Worm (Caenorhabditis elegans) whole organism, L3 larva: ENCODE measurements around the gene str-74.

Experiments
- aly-2 ChIP-seq: fragments of 150-350 bp; optimal IDR thresholded peaks from 2 replicates; lab custom pipeline; 2014; ENCODE audit warnings: missing biosample characterization, missing genetic modification characterization
- ama-1 ChIP-seq: fragments of 150-350 bp; optimal IDR thresholded peaks from 2 replicates; lab custom pipeline; 2018
- ceh-16 ChIP-seq: sonication (generic microtip); optimal IDR thresholded peaks from 2 replicates; lab custom pipeline; 2017; ENCODE audit warnings: missing biosample characterization, missing genetic modification characterization
- ceh-28 ChIP-seq: fragments of 150-350 bp; optimal IDR thresholded peaks from 2 replicates; lab custom pipeline; 2014; ENCODE audit warnings: missing biosample characterization, missing genetic modification reagents, missing genetic modification characterization
- ceh-82 ChIP-seq: fragments of 150-350 bp; optimal IDR thresholded peaks from 2 replicates; lab custom pipeline; 2014; ENCODE audit warnings: missing biosample characterization, missing genetic modification characterization
- ceh-9 ChIP-seq: sonication (generic microtip); optimal IDR thresholded peaks from 2 replicates; lab custom pipeline; 2018; ENCODE audit warnings: missing biosample characterization, missing genetic modification characterization
- egl-27 ChIP-seq: sonication (generic microtip); optimal IDR thresholded peaks from 4 replicates; lab custom pipeline; 2017; ENCODE audit warnings: missing biosample characterization, missing genetic modification reagents, missing genetic modification characterization
- elt-1 ChIP-seq: fragments of 150-350 bp; optimal IDR thresholded peaks from 2 replicates; lab custom pipeline; 2014; ENCODE audit warnings: missing biosample characterization, missing genetic modification characterization
- elt-3 ChIP-seq, 3 experiments: fragments of 150-350 bp in 1 of 3; sonication (generic microtip) in 2 of 3; optimal IDR thresholded peaks; 2 replicates in 2 of 3; 4 replicates in 1 of 3; lab custom pipeline; 2014 to 2017; ENCODE audit warnings: missing biosample characterization in 3 of 3, missing genetic modification characterization in 3 of 3
- fkh-10 ChIP-seq: sonication (generic microtip); optimal IDR thresholded peaks from 2 replicates; lab custom pipeline; 2017; ENCODE audit warnings: missing biosample characterization, missing genetic modification reagents, missing genetic modification characterization
- fkh-2 ChIP-seq: fragments of 150-350 bp; optimal IDR thresholded peaks from 2 replicates; lab custom pipeline; 2014; ENCODE audit warnings: missing biosample characterization, missing genetic modification reagents, missing genetic modification characterization
- fos-1 ChIP-seq: fragments of 150-350 bp; optimal IDR thresholded peaks from 2 replicates; lab custom pipeline; 2014; ENCODE audit warnings: missing biosample characterization, missing genetic modification characterization
- hmg-11 ChIP-seq: sonication (generic microtip); optimal IDR thresholded peaks from 2 replicates; lab custom pipeline; 2016; ENCODE audit warnings: missing genetic modification characterization, missing compliant biosample characterization
- jun-1 ChIP-seq: fragments of 150-350 bp; optimal IDR thresholded peaks from 2 replicates; lab custom pipeline; 2014; ENCODE audit warnings: missing biosample characterization, missing genetic modification reagents, missing genetic modification characterization
- lin-15B ChIP-seq: fragments of 150-350 bp; optimal IDR thresholded peaks from 2 replicates; lab custom pipeline; 2014; ENCODE audit warnings: missing biosample characterization, missing genetic modification characterization
- mdl-1 ChIP-seq: fragments of 150-350 bp; optimal IDR thresholded peaks from 2 replicates; lab custom pipeline; 2014; ENCODE audit warnings: missing biosample characterization, missing genetic modification characterization
- mml-1 ChIP-seq: fragments of 150-350 bp; sonication (generic microtip); optimal IDR thresholded peaks from 3 replicates; lab custom pipeline; 2014; ENCODE audit warnings: missing biosample characterization, missing genetic modification characterization
- nhr-11 ChIP-seq: fragments of 150-350 bp; optimal IDR thresholded peaks from 2 replicates; lab custom pipeline; 2014; ENCODE audit warnings: missing biosample characterization, missing genetic modification characterization
- nhr-23 ChIP-seq: fragments of 150-350 bp; optimal IDR thresholded peaks from 2 replicates; lab custom pipeline; 2014; ENCODE audit warnings: missing biosample characterization, missing genetic modification reagents, missing genetic modification characterization
- nhr-237 ChIP-seq: fragments of 150-350 bp; optimal IDR thresholded peaks from 2 replicates; lab custom pipeline; 2014; ENCODE audit warnings: missing biosample characterization, missing genetic modification characterization
- nhr-25 ChIP-seq: sonication (generic microtip); optimal IDR thresholded peaks from 2 replicates; lab custom pipeline; 2017; ENCODE audit warnings: missing biosample characterization, missing genetic modification characterization
- nhr-28 ChIP-seq: fragments of 150-350 bp; optimal IDR thresholded peaks from 2 replicates; lab custom pipeline; 2014; ENCODE audit warnings: missing biosample characterization, missing genetic modification characterization
- nhr-43 ChIP-seq: sonication (generic microtip); optimal IDR thresholded peaks from 2 replicates; lab custom pipeline; 2016; ENCODE audit warnings: mild to moderate bottlenecking, missing genetic modification characterization, missing compliant biosample characterization; ENCODE audit not compliant: poor library complexity, severe bottlenecking
- nhr-67 ChIP-seq: fragments of 150-350 bp; optimal IDR thresholded peaks from 2 replicates; lab custom pipeline; 2014; ENCODE audit warnings: missing biosample characterization, missing genetic modification characterization
- nhr-76 ChIP-seq: fragments of 150-350 bp; sonication (generic microtip); optimal IDR thresholded peaks from 5 replicates; lab custom pipeline; 2014; ENCODE audit warnings: missing biosample characterization, missing genetic modification characterization
- pha-4 ChIP-seq: fragments of 150-350 bp; optimal IDR thresholded peaks from 2 replicates; lab custom pipeline; 2014; ENCODE audit warnings: missing biosample characterization, missing genetic modification reagents, missing genetic modification characterization
- pqm-1 ChIP-seq: fragments of 150-350 bp; optimal IDR thresholded peaks from 2 replicates; lab custom pipeline; 2017; ENCODE audit warnings: missing biosample characterization, missing genetic modification characterization, inconsistent platforms
- sea-2 ChIP-seq: fragments of 150-350 bp; sonication (generic microtip); optimal IDR thresholded peaks from 4 replicates; lab custom pipeline; 2014; ENCODE audit warnings: missing biosample characterization, missing genetic modification reagents, missing genetic modification characterization
- snpc-4 ChIP-seq: fragments of 150-350 bp; optimal IDR thresholded peaks from 2 replicates; lab custom pipeline; 2014; ENCODE audit warnings: missing biosample characterization, missing genetic modification characterization
- tbx-2 ChIP-seq: sonication (generic microtip); optimal IDR thresholded peaks from 2 replicates; lab custom pipeline; 2016; ENCODE audit warnings: mild to moderate bottlenecking, missing genetic modification characterization, missing compliant biosample characterization
- unc-39 ChIP-seq: sonication (generic microtip); optimal IDR thresholded peaks from 4 replicates; lab custom pipeline; 2017; ENCODE audit warnings: missing biosample characterization, missing genetic modification characterization
- zag-1 ChIP-seq: fragments of 150-350 bp; optimal IDR thresholded peaks from 2 replicates; lab custom pipeline; 2014; ENCODE audit warnings: missing biosample characterization, missing genetic modification characterization
- ztf-11 ChIP-seq: fragments of 150-350 bp; optimal IDR thresholded peaks from 2 replicates; lab custom pipeline; 2014; ENCODE audit warnings: missing biosample characterization, missing genetic modification characterization
- ztf-4 ChIP-seq: fragments of 150-350 bp; optimal IDR thresholded peaks from 2 replicates; lab custom pipeline; 2014; ENCODE audit warnings: missing biosample characterization, missing genetic modification characterization

str-74 gene

DNA sequence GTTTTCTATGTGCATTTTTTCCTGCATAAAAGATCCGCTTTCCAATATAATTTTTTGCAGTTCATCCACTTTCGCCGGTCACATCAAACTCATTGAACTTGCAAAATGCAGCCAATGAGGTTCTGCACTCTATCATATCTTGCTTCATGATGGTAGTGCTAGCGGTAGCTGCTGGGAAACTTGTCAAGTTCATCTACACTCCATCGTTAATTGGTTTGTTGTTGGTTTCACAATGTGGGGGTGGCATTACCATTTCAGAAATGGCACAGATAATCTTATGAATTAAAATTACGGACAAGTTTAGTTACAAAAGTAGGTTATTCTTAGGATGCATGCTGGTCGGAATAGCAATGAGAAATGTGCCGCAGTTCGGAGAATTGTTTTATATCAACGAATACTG, 33.6 kb upstream of the str-74 start:
- TF ChIP-seq tbx-2 (tag; lab: Kevin White, UChicago) (no peak), hmg-11 (tag; lab: Kevin White, UChicago) (no peak), ama-1 (no peak), fos-1 (tag; lab: Kevin White, UChicago) (no peak), ceh-16 (tag; lab: Kevin White, UChicago) (no peak), fkh-10 (GFP tag; lab: Kevin White, UChicago) (no peak), zag-1 (tag; lab: Kevin White, UChicago) (no peak), nhr-43 (tag; lab: Kevin White, UChicago) (no peak), nhr-76 (tag; lab: Kevin White, UChicago) (no peak), aly-2 (no peak), mml-1 (tag; lab: Kevin White, UChicago) (no peak), ceh-82 (tag; lab: Kevin White, UChicago) (no peak), snpc-4 (tag; lab: Kevin White, UChicago) (no peak), fkh-2 (tag; lab: Kevin White, UChicago) (no peak), mdl-1 (tag; lab: Kevin White, UChicago) (no peak), ceh-9 (tag; lab: Kevin White, UChicago) (no peak)

ce11 chrX:10273392-10273791, 32.6 kb upstream of the str-74 start, which contains the start of gene F41E7.2:
Gene F41E7.2 (plus strand): TSS chrX:10273692.
- TF ChIP-seq pqm-1 (tag; lab: Kevin White, UChicago), result no peak
- no peak for TF ChIP-seq ceh-16 (tag; lab: Kevin White, UChicago)

- TF ChIP-seq nhr-67 (tag; lab: Kevin White, UChicago), result no peak
- TF ChIP-seq nhr-11, result no peak
- TF ChIP-seq nhr-237 (tag; lab: Kevin White, UChicago), result no peak
- no peak for TF ChIP-seq ama-1
- TF ChIP-seq, all 47 proteins: peak for 0
Observed at ce11 chrX:10262299-10262698, 21.5 kb upstream of the str-74 start.

ce11 chrX:10260035-10260434, 19.2 kb upstream of the str-74 start, which contains the start of gene C32A9.1:
Gene C32A9.1 (minus strand): TSS chrX:10260135.
- no peak for TF ChIP-seq unc-39 (tag; lab: Kevin White, UChicago)
- TF ChIP-seq snpc-4 (tag; lab: Kevin White, UChicago), result no peak
- no peak for TF ChIP-seq mdl-1 (tag; lab: Kevin White, UChicago)
- no peak for TF ChIP-seq ama-1
- no peak for TF ChIP-seq ztf-11 (tag; lab: Kevin White, UChicago)
- TF ChIP-seq nhr-28 (tag; lab: Kevin White, UChicago), result no peak
- no peak for TF ChIP-seq hmg-11 (tag; lab: Kevin White, UChicago)
- TF ChIP-seq ceh-28 (tag; lab: Kevin White, UChicago), result no peak
- TF ChIP-seq nhr-25, result no peak
- TF ChIP-seq egl-27 (tag; lab: Kevin White, UChicago), result no peak
- TF ChIP-seq ztf-4 (tag; lab: Kevin White, UChicago), result no peak
- no peak for TF ChIP-seq ceh-82 (tag; lab: Kevin White, UChicago)
- no peak for TF ChIP-seq nhr-237 (tag; lab: Kevin White, UChicago)
- TF ChIP-seq jun-1, result no peak
- no peak for TF ChIP-seq sea-2
- TF ChIP-seq pqm-1 (tag; lab: Kevin White, UChicago), result no peak
- no peak for TF ChIP-seq lin-15B (tag; lab: Kevin White, UChicago)
- no peak for TF ChIP-seq ceh-9 (tag; lab: Kevin White, UChicago)

DNA sequence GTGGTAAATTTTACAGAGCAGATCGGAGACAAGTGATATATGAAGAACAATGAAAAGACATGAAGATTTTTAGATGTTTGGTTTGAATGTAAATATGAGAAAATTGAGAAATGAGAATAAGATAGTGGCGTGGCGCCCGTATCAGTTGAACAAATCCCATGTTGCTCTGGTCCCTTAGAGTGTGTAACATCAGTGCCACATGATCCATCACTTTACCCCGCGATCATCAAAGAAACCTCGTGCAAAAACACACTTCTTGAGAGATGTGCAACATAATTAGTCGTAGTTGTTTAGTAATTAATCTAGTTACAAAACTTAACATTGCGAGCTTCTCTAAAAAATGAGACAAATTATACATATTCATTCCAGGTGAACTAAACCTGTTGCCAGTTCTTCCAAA, 13.2 kb upstream of the str-74 start:
- TF ChIP-seq pha-4 (tag; lab: Kevin White, UChicago), result no peak

DNA sequence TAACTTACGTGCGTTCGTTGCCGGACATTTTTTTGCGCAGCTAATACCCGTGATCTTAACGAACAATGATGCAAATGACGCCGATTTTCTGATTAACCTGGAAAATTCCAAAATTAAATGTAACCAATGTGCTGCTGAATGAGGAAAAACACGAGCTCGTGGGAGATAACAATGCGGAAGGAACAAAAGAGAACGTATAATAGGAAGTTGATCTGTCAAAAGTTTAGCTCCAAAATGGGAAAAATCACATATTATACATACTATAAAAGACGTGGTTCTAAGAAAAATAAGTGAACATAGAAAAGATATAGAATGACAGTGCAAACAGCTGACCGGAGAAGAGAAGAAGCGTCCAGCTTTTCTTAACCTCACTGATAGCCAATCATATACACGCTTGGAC, 11.9 kb upstream of the str-74 start, which contains the start of gene C14H10.2:
Gene C14H10.2, minus strand, starts transcription at position 101 of the 400 bp plus-strand sequence.
- TF ChIP-seq nhr-23 (tag; lab: Kevin White, UChicago) (no peak), ztf-4 (tag; lab: Kevin White, UChicago) (no peak), nhr-67 (tag; lab: Kevin White, UChicago) (no peak), elt-3 (tag; optimal IDR thresholded peaks at IDR 0.05; lab: Kevin White, UChicago) (no peak), fkh-2 (tag; lab: Kevin White, UChicago) (no peak), elt-1 (tag; lab: Kevin White, UChicago) (no peak), nhr-25 (no peak), snpc-4 (tag; lab: Kevin White, UChicago) (no peak)
